Fruit fly (Drosophila melanogaster) whole organism, embryonic: ENCODE data around the gene Pvf1.
A peak's percentile ranks its signal among the peaks of the same experiment; 100 is the strongest.

Experiments
- Blimp-1 ChIP-seq: fragments of 200-800 bp; sonication (Bioruptor generic); optimal IDR thresholded peaks from 3 replicates; lab custom pipeline; 2018; ENCODE audit warnings: missing biosample characterization, missing genetic modification characterization, mild to moderate bottlenecking, moderate library complexity, missing genetic modification reagents
- CG11504 ChIP-seq: fragments of 200-800 bp; sonication (Bioruptor generic); optimal IDR thresholded peaks from 3 replicates; lab custom pipeline; 2019; ENCODE audit warnings: missing biosample characterization, mild to moderate bottlenecking, missing genetic modification characterization, moderate library complexity
- CG14050 ChIP-seq: fragments of 200-800 bp; sonication (Bioruptor generic); IDR thresholded peaks from 3 replicates; pipeline ENCODE4 v1.3.6; 2022; ENCODE audit warnings: missing biosample characterization, missing genetic modification characterization
- CG15011 ChIP-seq: fragments of 200-800 bp; sonication (Bioruptor generic); optimal IDR thresholded peaks from 3 replicates; lab custom pipeline; 2018; ENCODE audit warnings: missing biosample characterization, mild to moderate bottlenecking, missing genetic modification characterization
- CG1529 ChIP-seq: fragments of 200-800 bp; sonication (Bioruptor generic); optimal IDR thresholded peaks from 3 replicates; lab custom pipeline; 2018; ENCODE audit warnings: missing biosample characterization, missing genetic modification characterization
- CG15601 ChIP-seq: fragments of 200-800 bp; sonication (Bioruptor generic); optimal IDR thresholded peaks from 3 replicates; lab custom pipeline; 2019; ENCODE audit warnings: missing biosample characterization, mild to moderate bottlenecking, missing genetic modification characterization, moderate library complexity
- CG17385 ChIP-seq: fragments of 200-800 bp; sonication (Bioruptor generic); optimal IDR thresholded peaks from 3 replicates; lab custom pipeline; 2018; ENCODE audit warnings: missing biosample characterization, mild to moderate bottlenecking, missing genetic modification characterization
- CG18262 ChIP-seq: fragments of 200-800 bp; optimal IDR thresholded peaks from 3 replicates; lab custom pipeline; 2019; ENCODE audit warnings: missing biosample characterization, mild to moderate bottlenecking, missing genetic modification characterization, moderate library complexity
- CG1832 ChIP-seq: fragments of 200-800 bp; sonication (Bioruptor generic); optimal IDR thresholded peaks from 2 replicates; lab custom pipeline; 2017; ENCODE audit warnings: missing biosample characterization, mild to moderate bottlenecking, missing genetic modification characterization, inconsistent platforms
- CG18476 ChIP-seq: fragments of 200-800 bp; sonication (Bioruptor generic); optimal IDR thresholded peaks from 2 replicates; lab custom pipeline; 2016; ENCODE audit warnings: missing biosample characterization, mild to moderate bottlenecking, missing genetic modification characterization
- CG31365 ChIP-seq: fragments of 200-800 bp; sonication (Bioruptor generic); optimal IDR thresholded peaks from 2 replicates; lab custom pipeline; 2018; ENCODE audit warnings: missing biosample characterization, mild to moderate bottlenecking, missing genetic modification characterization
- CG34422 ChIP-seq: fragments of 200-800 bp; sonication (Bioruptor generic); IDR thresholded peaks from 3 replicates; pipeline ENCODE4 v1.3.6; 2022; ENCODE audit warnings: missing biosample characterization, missing genetic modification characterization
- CG4617 ChIP-seq: fragments of 200-800 bp; sonication (Bioruptor generic); optimal IDR thresholded peaks from 3 replicates; lab custom pipeline; 2016; ENCODE audit warnings: missing biosample characterization, missing genetic modification characterization, borderline replicate concordance
- CG4707 ChIP-seq: fragments of 200-800 bp; sonication (Bioruptor generic); optimal IDR thresholded peaks from 2 replicates; lab custom pipeline; 2018; ENCODE audit warnings: missing biosample characterization, mild to moderate bottlenecking, missing genetic modification characterization, moderate library complexity
- CG5180 ChIP-seq: fragments of 200-800 bp; sonication (Bioruptor generic); optimal IDR thresholded peaks from 3 replicates; lab custom pipeline; 2017; ENCODE audit warnings: missing biosample characterization, missing genetic modification characterization, mild to moderate bottlenecking, moderate library complexity, missing genetic modification reagents
- CG9932 ChIP-seq: fragments of 200-800 bp; sonication (Bioruptor generic); IDR thresholded peaks from 2 replicates; pipeline ENCODE4 v1.3.6; 2022; ENCODE audit warnings: missing biosample characterization, missing genetic modification characterization
- CHES-1-like ChIP-seq: fragments of 200-800 bp; sonication (Bioruptor generic); optimal IDR thresholded peaks from 2 replicates; lab custom pipeline; 2016; ENCODE audit warnings: missing biosample characterization, missing genetic modification characterization
- Camta ChIP-seq: fragments of 200-800 bp; sonication (Bioruptor generic); optimal IDR thresholded peaks from 2 replicates; lab custom pipeline; 2016; ENCODE audit warnings: missing biosample characterization, missing genetic modification characterization
- Dek ChIP-seq: fragments of 200-800 bp; sonication (Bioruptor generic); optimal IDR thresholded peaks from 3 replicates; lab custom pipeline; 2019; ENCODE audit warnings: missing biosample characterization, mild to moderate bottlenecking, missing genetic modification characterization, moderate library complexity
- Dp ChIP-seq: fragments of 200-800 bp; sonication (Bioruptor generic); optimal IDR thresholded peaks from 2 replicates; lab custom pipeline; 2018; ENCODE audit warnings: missing biosample characterization, mild to moderate bottlenecking, missing genetic modification characterization, moderate library complexity
- Ets65A ChIP-seq: fragments of 200-800 bp; sonication (Bioruptor generic); peaks from one replicate; lab custom pipeline; 2016; ENCODE audit warnings: missing biosample characterization, missing genetic modification characterization
- HLHmδ ChIP-seq: fragments of 200-800 bp; sonication (Bioruptor generic); optimal IDR thresholded peaks from 2 replicates; lab custom pipeline; 2018; ENCODE audit warnings: missing biosample characterization, mild to moderate bottlenecking, missing genetic modification characterization, moderate library complexity
- Lpt ChIP-seq: fragments of >200 bp; optimal IDR thresholded peaks from 2 replicates; lab custom pipeline; 2018; ENCODE audit warnings: missing biosample characterization, missing genetic modification characterization
- Max ChIP-seq: fragments of 200-800 bp; sonication (Bioruptor generic); optimal IDR thresholded peaks from 2 replicates; lab custom pipeline; 2016; ENCODE audit warnings: missing biosample characterization, mild to moderate bottlenecking, missing genetic modification characterization
- Med ChIP-seq: fragments of 200-800 bp; sonication (Bioruptor generic); peaks from one replicate; lab custom pipeline; 2016; ENCODE audit warnings: missing biosample characterization, missing genetic modification characterization, mild to moderate bottlenecking, inconsistent platforms, moderate library complexity
- NK7.1 ChIP-seq: fragments of 200-800 bp; sonication (Bioruptor generic); optimal IDR thresholded peaks from 3 replicates; lab custom pipeline; 2016; ENCODE audit warnings: missing biosample characterization, missing genetic modification characterization
- Opbp ChIP-seq: fragments of 200-800 bp; sonication (Bioruptor generic); IDR thresholded peaks from 3 replicates; pipeline ENCODE4 v1.3.6; 2022; ENCODE audit warnings: missing biosample characterization, missing genetic modification characterization; ENCODE audit not compliant: partially characterized antibody
- Optix ChIP-seq: fragments of 200-800 bp; sonication (Bioruptor generic); IDR thresholded peaks from 3 replicates; pipeline ENCODE4 v1.3.6; 2022; ENCODE audit warnings: missing biosample characterization, missing genetic modification characterization
- Rfx ChIP-seq: fragments of 200-800 bp; sonication (Bioruptor generic); IDR thresholded peaks from 2 replicates; pipeline ENCODE4 v1.3.6; 2022; ENCODE audit warnings: missing biosample characterization, missing genetic modification characterization
- Side ChIP-seq: fragments of 200-800 bp; sonication (Bioruptor generic); optimal IDR thresholded peaks from 2 replicates; lab custom pipeline; 2016; ENCODE audit warnings: missing biosample characterization, missing genetic modification characterization
- Sry-β ChIP-seq: fragments of 200-800 bp; sonication (Bioruptor generic); optimal IDR thresholded peaks from 2 replicates; lab custom pipeline; 2018; ENCODE audit warnings: missing biosample characterization, mild to moderate bottlenecking, missing genetic modification characterization, moderate library complexity
- Stat92E ChIP-seq, 3 experiments: fragments of >200 bp in 2 of 3; fragments of 200-800 bp in 1 of 3; sonication (Bioruptor generic) in 1 of 3; optimal IDR thresholded peaks; 2 replicates each; lab custom pipeline; 2017 to 2019; ENCODE audit warnings: missing biosample characterization in 3 of 3, missing genetic modification characterization in 3 of 3, mild to moderate bottlenecking in 1 of 3, moderate library complexity in 1 of 3
- Taf1 ChIP-seq: fragments of 200-800 bp; sonication (Bioruptor generic); IDR thresholded peaks from 2 replicates; pipeline ENCODE4 v1.3.6; 2022; ENCODE audit warnings: missing biosample characterization, missing genetic modification characterization
- Tbp ChIP-seq: fragments of >200 bp; optimal IDR thresholded peaks from 2 replicates; lab custom pipeline; 2018; ENCODE audit warnings: missing biosample characterization, missing genetic modification characterization
- bsh ChIP-seq, 2 experiments: fragments of 200-800 bp; sonication (Bioruptor generic); optimal IDR thresholded peaks; 2 replicates each; lab custom pipeline; 2017 to 2018; ENCODE audit warnings: mild to moderate bottlenecking in 2 of 2, missing biosample characterization in 2 of 2, missing genetic modification characterization in 2 of 2, moderate library complexity in 1 of 2
- btn ChIP-seq: fragments of 200-800 bp; sonication (Bioruptor generic); optimal IDR thresholded peaks from 2 replicates; lab custom pipeline; 2016; ENCODE audit warnings: missing biosample characterization, missing genetic modification characterization
- chinmo ChIP-seq: fragments of 200-800 bp; sonication (Bioruptor generic); IDR thresholded peaks from 4 replicates; pipeline ENCODE4 v1.3.6; 2022; ENCODE audit warnings: missing biosample characterization, missing genetic modification characterization; ENCODE audit not compliant: partially characterized antibody
- dm ChIP-seq: fragments of 200-800 bp; sonication (Bioruptor generic); optimal IDR thresholded peaks from 3 replicates; lab custom pipeline; 2016; ENCODE audit warnings: missing biosample characterization, missing genetic modification characterization
- gcm ChIP-seq: fragments of 200-800 bp; sonication (Bioruptor generic); optimal IDR thresholded peaks from 2 replicates; lab custom pipeline; 2019; ENCODE audit warnings: missing biosample characterization, mild to moderate bottlenecking, missing genetic modification characterization, moderate library complexity
- gro ChIP-seq: fragments of 200-800 bp; sonication (Bioruptor generic); optimal IDR thresholded peaks from 2 replicates; lab custom pipeline; 2016; ENCODE audit warnings: missing biosample characterization, missing genetic modification characterization
- ken ChIP-seq: fragments of 200-800 bp; sonication (Bioruptor generic); IDR thresholded peaks from 3 replicates; pipeline ENCODE4 v1.3.6; 2022; ENCODE audit warnings: missing biosample characterization, missing genetic modification characterization
- kni ChIP-seq: fragments of 200-800 bp; sonication (Bioruptor generic); optimal IDR thresholded peaks from 3 replicates; lab custom pipeline; 2017; ENCODE audit warnings: mild to moderate bottlenecking, missing biosample characterization, missing genetic modification reagents, missing genetic modification characterization
- lab ChIP-seq: fragments of 200-800 bp; sonication (Bioruptor generic); optimal IDR thresholded peaks from 3 replicates; lab custom pipeline; 2017; ENCODE audit warnings: missing biosample characterization, missing genetic modification characterization, mild to moderate bottlenecking, moderate library complexity, missing genetic modification reagents
- nau ChIP-seq: fragments of 200-800 bp; sonication (Bioruptor generic); optimal IDR thresholded peaks from 3 replicates; lab custom pipeline; 2017; ENCODE audit warnings: missing biosample characterization, mild to moderate bottlenecking, missing genetic modification characterization, missing genetic modification reagents
- nom ChIP-seq: fragments of 200-800 bp; sonication (Bioruptor generic); optimal IDR thresholded peaks from 2 replicates; lab custom pipeline; 2017; ENCODE audit warnings: missing biosample characterization, missing genetic modification characterization, mild to moderate bottlenecking, moderate library complexity, missing genetic modification reagents
- phol ChIP-seq: fragments of 200-800 bp; sonication (Bioruptor generic); optimal IDR thresholded peaks from 3 replicates; lab custom pipeline; 2018; ENCODE audit warnings: missing biosample characterization, mild to moderate bottlenecking, missing genetic modification characterization, moderate library complexity
- sd ChIP-seq: fragments of 200-800 bp; sonication (Bioruptor generic); optimal IDR thresholded peaks from 3 replicates; lab custom pipeline; 2018; ENCODE audit warnings: missing biosample characterization, mild to moderate bottlenecking, missing genetic modification characterization, moderate library complexity
- sens ChIP-seq: fragments of 200-800 bp; sonication (Bioruptor generic); peaks from one replicate; lab custom pipeline; 2016; ENCODE audit warnings: missing biosample characterization, missing genetic modification characterization
- shn ChIP-seq: fragments of 200-800 bp; sonication (Bioruptor generic); optimal IDR thresholded peaks from 3 replicates; lab custom pipeline; 2016; ENCODE audit warnings: missing biosample characterization, missing genetic modification characterization
- slbo ChIP-seq: fragments of 200-800 bp; sonication (Bioruptor generic); IDR thresholded peaks from 2 replicates; pipeline ENCODE4 v1.3.6; 2022; ENCODE audit warnings: missing biosample characterization, missing genetic modification characterization

The Pvf1 gene

dm6 chrX:18838929-18839576 is 6.6 kb downstream of the Pvf1 start (continued):
- peak; percentile 2 for TF ChIP-seq Blimp-1 (GFP tag; lab: Kevin White, UChicago)
- no peak for TF ChIP-seq CG14050 (GFP tag; lab: Robert Waterston, UW)
- TF ChIP-seq bsh (GFP tag; optimal IDR thresholded peaks at IDR 0.05; lab: Kevin White, UChicago): peak in 1 of 2 experiments; percentile 26
- no peak for TF ChIP-seq Taf1 (GFP tag; lab: Robert Waterston, UW)
- TF ChIP-seq Dek (tag; lab: Kevin White, UChicago): no peak
- no peak for TF ChIP-seq nau (GFP tag; lab: Kevin White, UChicago)
- TF ChIP-seq Rfx (GFP tag; lab: Robert Waterston, UW): no peak
- TF ChIP-seq Side (GFP tag; lab: Kevin White, UChicago): no peak
- TF ChIP-seq Tbp (GFP tag; lab: Kevin White, UChicago): no peak
- no peak for TF ChIP-seq NK7.1 (GFP tag; lab: Kevin White, UChicago)
- no peak for TF ChIP-seq chinmo
- no peak for TF ChIP-seq Camta (GFP tag; lab: Kevin White, UChicago)
- no peak for TF ChIP-seq slbo
- TF ChIP-seq CG9932: no peak
- peak; percentile 11 for TF ChIP-seq Ets65A (GFP tag; lab: Kevin White, UChicago)
- TF ChIP-seq CG4617 (GFP tag; lab: Kevin White, UChicago): no peak
- TF ChIP-seq shn: no peak
- peak; percentile 17 for TF ChIP-seq CG4707 (GFP tag; lab: Kevin White, UChicago)
- peak; percentile 26 for TF ChIP-seq phol (tag; lab: Kevin White, UChicago)
- TF ChIP-seq Med (GFP tag; lab: Kevin White, UChicago): peak; percentile 47
- TF ChIP-seq CG1832: no peak
- TF ChIP-seq CG18476 (GFP tag; lab: Kevin White, UChicago): no peak
- TF ChIP-seq CG34422: no peak
- no peak for TF ChIP-seq Sry-β (GFP tag; lab: Kevin White, UChicago)
- TF ChIP-seq CG11504: peak; percentile 25
- TF ChIP-seq gcm (GFP tag; lab: Kevin White, UChicago): no peak
- no peak for TF ChIP-seq btn
- no peak for TF ChIP-seq Stat92E (GFP tag; optimal IDR thresholded peaks at IDR 0.05; lab: Kevin White, UChicago)
- no peak for TF ChIP-seq Lpt
- no peak for TF ChIP-seq CG31365 (tag; lab: Kevin White, UChicago)
- TF ChIP-seq CG17385 (GFP tag; lab: Kevin White, UChicago): no peak
- TF ChIP-seq CG5180 (GFP tag; lab: Kevin White, UChicago): no peak
- TF ChIP-seq CG15011 (GFP tag; lab: Kevin White, UChicago): no peak
- TF ChIP-seq sens (GFP tag; lab: Kevin White, UChicago): peak; percentile 61
- no peak for TF ChIP-seq dm (GFP tag; lab: Kevin White, UChicago)
- TF ChIP-seq HLHmδ (GFP tag; lab: Kevin White, UChicago): no peak
- TF ChIP-seq gro (GFP tag; lab: Kevin White, UChicago): no peak
- peak; percentile 13 for TF ChIP-seq CG18262 (tag; lab: Kevin White, UChicago)
- no peak for TF ChIP-seq Opbp (GFP tag; lab: Robert Waterston, UW)
- TF ChIP-seq Max (GFP tag; lab: Kevin White, UChicago): no peak
- TF ChIP-seq CHES-1-like (GFP tag; lab: Kevin White, UChicago): no peak
- TF ChIP-seq Optix (GFP tag; lab: Robert Waterston, UW): no peak
- TF ChIP-seq CG15601 (tag; lab: Kevin White, UChicago): peak; percentile 50
- TF ChIP-seq nom (GFP tag; lab: Kevin White, UChicago): peak; percentile 32
- no peak for TF ChIP-seq sd
- peak; percentile 43 for TF ChIP-seq lab
- peak; percentile 2 for TF ChIP-seq CG1529 (GFP tag; lab: Kevin White, UChicago)
- TF ChIP-seq Dp (GFP tag; lab: Kevin White, UChicago): no peak
- no peak for TF ChIP-seq ken
- no peak for TF ChIP-seq kni
